Worm (Caenorhabditis elegans) whole organism, L1 larva: ENCODE results near the gene F59A1.16.

Source experiments
- C16A3.4 ChIP-seq: fragments of 150-350 bp; optimal IDR thresholded peaks from 2 replicates; lab custom pipeline; 2014; ENCODE audit warnings: missing biosample characterization, missing genetic modification characterization
- C34B4.2 ChIP-seq: sonication (generic microtip); optimal IDR thresholded peaks from 2 replicates; lab custom pipeline; 2017; ENCODE audit warnings: mild to moderate bottlenecking, missing genetic modification characterization, missing compliant biosample characterization
- Y116A8C.19 ChIP-seq: sonication (generic microtip); optimal IDR thresholded peaks from 2 replicates; lab custom pipeline; 2016; ENCODE audit warnings: missing compliant biosample characterization, missing genetic modification characterization, borderline replicate concordance
- aha-1 ChIP-seq: fragments of 150-350 bp; optimal IDR thresholded peaks from 2 replicates; lab custom pipeline; 2014; ENCODE audit warnings: missing biosample characterization, missing genetic modification characterization
- alr-1 ChIP-seq: fragments of 200-800 bp; sonication (Bioruptor generic); optimal IDR thresholded peaks from 2 replicates; lab custom pipeline; 2018; ENCODE audit warnings: borderline replicate concordance, mild to moderate bottlenecking, missing genetic modification characterization, missing compliant biosample characterization
- aly-2 ChIP-seq: fragments of 150-350 bp; optimal IDR thresholded peaks from 2 replicates; lab custom pipeline; 2014; ENCODE audit warnings: missing biosample characterization, missing genetic modification characterization
- ceh-63 ChIP-seq: fragments of 200-800 bp; sonication (Bioruptor generic); optimal IDR thresholded peaks from 2 replicates; lab custom pipeline; 2018; ENCODE audit warnings: mild to moderate bottlenecking, missing genetic modification characterization, missing compliant biosample characterization
- ceh-8 ChIP-seq: fragments of 200-800 bp; sonication (Bioruptor generic); optimal IDR thresholded peaks from 2 replicates; lab custom pipeline; 2018; ENCODE audit warnings: mild to moderate bottlenecking, missing genetic modification characterization, moderate library complexity, missing compliant biosample characterization
- ceh-82 ChIP-seq, 3 experiments: fragments of 150-350 bp in 1 of 3; sonication (generic microtip) in 2 of 3; optimal IDR thresholded peaks; 2 replicates each; lab custom pipeline; 2014 to 2017; ENCODE audit warnings: missing biosample characterization in 3 of 3, missing genetic modification characterization in 3 of 3
- ceh-88 ChIP-seq: fragments of 200-800 bp; sonication (Bioruptor generic); IDR thresholded peaks from 2 replicates; pipeline ENCODE4 v1.3.6; 2022; ENCODE audit warnings: missing genetic modification characterization, missing compliant biosample characterization
- ceh-90 ChIP-seq: sonication (generic microtip); optimal IDR thresholded peaks from 2 replicates; lab custom pipeline; 2016; ENCODE audit warnings: missing genetic modification characterization, missing compliant biosample characterization
- dpl-1 ChIP-seq, 3 experiments: fragments of 150-350 bp in 2 of 3; sonication (generic microtip) in 1 of 3; optimal IDR thresholded peaks; 2 replicates each; lab custom pipeline; 2014 to 2017; ENCODE audit warnings: missing biosample characterization in 3 of 3, missing genetic modification characterization in 3 of 3, missing genetic modification reagents in 3 of 3
- dsc-1 ChIP-seq: sonication (generic microtip); optimal IDR thresholded peaks from 2 replicates; lab custom pipeline; 2016; ENCODE audit warnings: mild to moderate bottlenecking, missing genetic modification characterization, missing compliant biosample characterization
- egl-13 ChIP-seq: sonication (generic microtip); optimal IDR thresholded peaks from 2 replicates; lab custom pipeline; 2016; ENCODE audit warnings: missing genotype, missing genetic modification reagents, missing genetic modification characterization, missing compliant biosample characterization
- elt-2 ChIP-seq: sonication (generic microtip); optimal IDR thresholded peaks from 2 replicates; lab custom pipeline; 2016; ENCODE audit warnings: missing genetic modification characterization, mild to moderate bottlenecking, inconsistent platforms, missing compliant biosample characterization, missing genetic modification reagents
- ets-5 ChIP-seq: fragments of 200-800 bp; sonication (Bioruptor generic); IDR thresholded peaks from 2 replicates; pipeline ENCODE4 v1.3.6; 2022; ENCODE audit warnings: missing genetic modification characterization, missing compliant biosample characterization
- fos-1 ChIP-seq: fragments of 150-350 bp; optimal IDR thresholded peaks from 2 replicates; lab custom pipeline; 2014; ENCODE audit warnings: missing biosample characterization, missing genetic modification characterization
- grh-1 ChIP-seq: fragments of 200-800 bp; sonication (Bioruptor generic); IDR thresholded peaks from 2 replicates; pipeline ENCODE4 v1.3.6; 2022; ENCODE audit warnings: missing genetic modification reagents, missing genetic modification characterization, missing compliant biosample characterization
- hlh-17 ChIP-seq: fragments of 200-800 bp; sonication (Bioruptor generic); optimal IDR thresholded peaks from 2 replicates; lab custom pipeline; 2018; ENCODE audit warnings: missing genetic modification characterization, mild to moderate bottlenecking, missing compliant biosample characterization, moderate library complexity, borderline replicate concordance
- hlh-4 ChIP-seq: sonication (generic microtip); optimal IDR thresholded peaks from 2 replicates; lab custom pipeline; 2016; ENCODE audit warnings: mild to moderate bottlenecking, missing genetic modification characterization, missing compliant biosample characterization
- hpl-2 ChIP-seq: fragments of 150-350 bp; optimal IDR thresholded peaks from 2 replicates; lab custom pipeline; 2014; ENCODE audit warnings: missing biosample characterization, missing genetic modification reagents, missing genetic modification characterization
- irx-1 ChIP-seq: sonication (generic microtip); optimal IDR thresholded peaks from 2 replicates; lab custom pipeline; 2016; ENCODE audit warnings: missing genetic modification characterization, missing compliant biosample characterization
- isw-1 ChIP-seq: fragments of 200-800 bp; sonication (Bioruptor generic); IDR thresholded peaks from 2 replicates; pipeline ENCODE4 v1.3.6; 2022; ENCODE audit warnings: missing genetic modification characterization, missing compliant biosample characterization
- jun-1 ChIP-seq: fragments of 150-350 bp; optimal IDR thresholded peaks from 2 replicates; lab custom pipeline; 2014; ENCODE audit warnings: missing biosample characterization, missing genetic modification reagents, missing genetic modification characterization
- lin-14 ChIP-seq: fragments of 200-800 bp; sonication (Bioruptor generic); optimal IDR thresholded peaks from 2 replicates; lab custom pipeline; 2018; ENCODE audit warnings: mild to moderate bottlenecking, missing genetic modification characterization, moderate library complexity, missing compliant biosample characterization
- lin-39 ChIP-seq: fragments of 150-350 bp; optimal IDR thresholded peaks from 2 replicates; lab custom pipeline; 2014; ENCODE audit warnings: missing biosample characterization, missing genetic modification reagents, missing genetic modification characterization
- lir-3 ChIP-seq: sonication (generic microtip); optimal IDR thresholded peaks from 2 replicates; lab custom pipeline; 2016; ENCODE audit warnings: mild to moderate bottlenecking, missing genetic modification characterization, moderate library complexity, missing compliant biosample characterization; ENCODE audit not compliant: poor library complexity
- mef-2 ChIP-seq: fragments of 150-350 bp; optimal IDR thresholded peaks from 2 replicates; lab custom pipeline; 2014; ENCODE audit warnings: missing biosample characterization, missing genetic modification characterization
- mep-1 ChIP-seq: fragments of 150-350 bp; optimal IDR thresholded peaks from 2 replicates; lab custom pipeline; 2014; ENCODE audit warnings: missing biosample characterization, missing genetic modification characterization
- nhr-12 ChIP-seq: sonication (generic microtip); optimal IDR thresholded peaks from 2 replicates; lab custom pipeline; 2017; ENCODE audit warnings: missing biosample characterization, missing genetic modification characterization
- nhr-19 ChIP-seq: fragments of 200-800 bp; sonication (Bioruptor generic); conservative IDR thresholded peaks from 2 replicates; pipeline ENCODE4 v1.3.6; 2022; ENCODE audit warnings: missing genetic modification characterization, missing compliant biosample characterization
- nhr-47 ChIP-seq: sonication (generic microtip); optimal IDR thresholded peaks from 2 replicates; lab custom pipeline; 2016; ENCODE audit warnings: mild to moderate bottlenecking, missing genetic modification characterization, moderate library complexity, missing compliant biosample characterization
- nhr-71 ChIP-seq: sonication (generic microtip); optimal IDR thresholded peaks from 2 replicates; lab custom pipeline; 2016; ENCODE audit warnings: mild to moderate bottlenecking, missing genetic modification characterization, moderate library complexity, missing compliant biosample characterization
- nhr-76 ChIP-seq: sonication (generic microtip); optimal IDR thresholded peaks from 2 replicates; lab custom pipeline; 2017; ENCODE audit warnings: missing biosample characterization, missing genetic modification characterization
- nhr-84 ChIP-seq: sonication (generic microtip); optimal IDR thresholded peaks from 2 replicates; lab custom pipeline; 2017; ENCODE audit warnings: missing biosample characterization, missing genetic modification characterization
- nhr-90 ChIP-seq: sonication (generic microtip); optimal IDR thresholded peaks from 2 replicates; lab custom pipeline; 2016; ENCODE audit warnings: mild to moderate bottlenecking, missing genetic modification characterization, missing compliant biosample characterization; ENCODE audit not compliant: poor library complexity
- pag-3 ChIP-seq: sonication (generic microtip); optimal IDR thresholded peaks from 2 replicates; lab custom pipeline; 2017; ENCODE audit warnings: missing genetic modification characterization, mild to moderate bottlenecking, missing compliant biosample characterization, antibody characterized with exemption, borderline replicate concordance; ENCODE audit not compliant: insufficient read depth
- pax-3 ChIP-seq: fragments of 200-800 bp; sonication (Bioruptor generic); optimal IDR thresholded peaks from 2 replicates; lab custom pipeline; 2018; ENCODE audit warnings: mild to moderate bottlenecking, missing genetic modification characterization, moderate library complexity, missing compliant biosample characterization
- rnt-1 ChIP-seq: sonication (generic microtip); optimal IDR thresholded peaks from 2 replicates; lab custom pipeline; 2016; ENCODE audit warnings: mild to moderate bottlenecking, missing genetic modification characterization, moderate library complexity, missing compliant biosample characterization
- snu-23 ChIP-seq: sonication (generic microtip); optimal IDR thresholded peaks from 2 replicates; lab custom pipeline; 2016; ENCODE audit warnings: missing genetic modification characterization, missing compliant biosample characterization
- sox-4 ChIP-seq: sonication (generic microtip); optimal IDR thresholded peaks from 2 replicates; lab custom pipeline; 2016; ENCODE audit warnings: missing genetic modification characterization, missing compliant biosample characterization
- tbx-2 ChIP-seq: sonication (generic microtip); optimal IDR thresholded peaks from 2 replicates; lab custom pipeline; 2016; ENCODE audit warnings: missing genetic modification characterization, missing compliant biosample characterization
- tlp-1 ChIP-seq: fragments of 150-350 bp; optimal IDR thresholded peaks from 2 replicates; lab custom pipeline; 2014; ENCODE audit warnings: missing biosample characterization, missing genetic modification characterization
- unc-30 ChIP-seq: sonication (generic microtip); optimal IDR thresholded peaks from 2 replicates; lab custom pipeline; 2017; ENCODE audit warnings: missing biosample characterization, missing genetic modification characterization
- unc-86 ChIP-seq: sonication (generic microtip); optimal IDR thresholded peaks from 2 replicates; lab custom pipeline; 2016; ENCODE audit warnings: missing genetic modification characterization, missing compliant biosample characterization
- xbp-1 ChIP-seq: sonication (generic microtip); optimal IDR thresholded peaks from 2 replicates; lab custom pipeline; 2016; ENCODE audit warnings: missing genetic modification characterization, missing compliant biosample characterization
- ztf-4 ChIP-seq: fragments of 150-350 bp; optimal IDR thresholded peaks from 2 replicates; lab custom pipeline; 2014; ENCODE audit warnings: missing biosample characterization, missing genetic modification characterization

F59A1.16 gene

DNA sequence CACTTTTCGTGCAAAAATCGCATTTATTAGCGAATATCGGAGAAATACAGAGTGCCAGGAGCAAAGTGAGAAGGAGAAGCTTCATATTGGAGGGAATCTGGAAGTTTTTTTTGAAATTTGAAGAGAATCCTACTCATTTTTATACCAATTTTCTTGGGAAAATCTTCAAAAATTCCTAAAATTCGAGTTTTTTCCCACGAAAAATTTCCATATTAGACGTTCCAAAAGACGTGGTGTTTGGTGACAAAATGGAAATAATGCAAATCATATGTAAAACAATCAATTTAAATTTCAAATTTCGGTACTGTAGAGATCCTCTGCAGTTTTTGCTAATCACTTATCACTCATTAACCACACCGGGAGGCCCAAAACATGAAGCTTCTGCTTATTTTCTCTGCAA lies at the start of gene F59A1.16, which contains the start of gene F59A1.6:
F59A1.16 (minus strand) TSS at position 101 of the 400 bp plus-strand sequence.
F59A1.6 (plus strand) TSS at position 285 of the 400 bp plus-strand sequence.
- TF ChIP-seq aha-1 (tag; lab: Kevin White, UChicago) (no peak), sox-4 (tag; lab: Kevin White, UChicago) (no peak), snu-23 (GFP tag; lab: Kevin White, UChicago) (no peak), nhr-84 (tag; lab: Kevin White, UChicago) (no peak), lin-14 (GFP tag; lab: Kevin White, UChicago) (no peak), tlp-1 (no peak), hlh-4 (tag; lab: Kevin White, UChicago) (no peak), hpl-2 (GFP tag; lab: Kevin White, UChicago) (no peak), lir-3 (tag; lab: Kevin White, UChicago) (no peak), jun-1 (tag; lab: Kevin White, UChicago) (no peak), ceh-8 (no peak), fos-1 (tag; lab: Kevin White, UChicago) (no peak), nhr-12 (no peak), rnt-1 (tag; lab: Kevin White, UChicago) (no peak), mef-2 (tag; lab: Kevin White, UChicago) (no peak)

DNA sequence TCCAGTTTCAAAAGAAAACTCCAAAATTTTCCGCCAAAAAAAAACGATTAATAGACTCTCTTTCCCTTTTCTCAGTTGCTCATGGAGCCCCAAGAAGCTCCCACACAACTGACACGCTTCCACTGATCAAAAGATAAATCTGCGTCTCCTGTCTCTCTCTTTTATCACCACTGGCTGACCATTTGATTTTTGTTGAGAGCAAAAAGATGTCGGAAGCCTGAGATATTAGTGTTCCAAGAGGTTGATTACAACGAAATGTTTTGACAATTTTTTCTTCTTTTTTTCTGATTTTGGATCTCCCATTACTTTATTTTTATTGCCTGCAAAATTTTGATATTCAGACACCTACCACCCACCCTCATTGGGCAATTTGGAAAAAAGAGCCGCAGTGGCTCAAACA lies 47.8 kb upstream of the F59A1.16 start, which contains the start of gene twk-42:
twk-42 (minus strand) TSS at position 101 of the 400 bp plus-strand sequence.
- TF ChIP-seq lin-39 (tag; lab: Kevin White, UChicago) (no peak), ets-5 (GFP tag; lab: Robert Waterston, UW) (no peak), ceh-82 (tag; optimal IDR thresholded peaks at IDR 0.05; lab: Kevin White, UChicago) (no peak), rnt-1 (tag; lab: Kevin White, UChicago) (peak; percentile 29), grh-1 (GFP tag; lab: Robert Waterston, UW) (no peak), nhr-76 (no peak)
- TF ChIP-seq, all 84 proteins: peak for 1

DNA sequence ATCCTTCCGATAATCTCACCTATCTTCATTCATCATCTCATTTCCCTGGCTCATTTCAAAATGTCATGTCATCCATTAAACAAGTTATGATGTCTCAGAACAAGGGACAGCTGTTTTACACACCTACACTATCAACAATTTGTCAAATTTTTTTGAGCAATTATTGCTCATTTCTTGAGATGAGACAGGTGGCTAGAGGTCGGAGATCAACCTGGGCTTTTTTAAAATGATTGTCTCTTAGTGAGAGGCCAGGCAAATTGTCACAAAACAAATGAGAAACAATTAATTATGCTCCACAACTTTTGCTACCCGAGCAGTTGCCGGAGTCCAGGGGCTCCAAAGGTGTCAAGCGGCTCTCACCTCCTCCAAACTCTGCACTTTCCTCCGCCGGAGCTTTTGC lies 44.0 kb upstream of the F59A1.16 start:
- TF ChIP-seq dpl-1 (GFP tag; optimal IDR thresholded peaks at IDR 0.05; lab: Kevin White, UChicago) (no peak), tlp-1 (no peak), pax-3 (tag; lab: Kevin White, UChicago) (no peak), C16A3.4 (no peak), C34B4.2 (no peak), lin-14 (GFP tag; lab: Kevin White, UChicago) (peak; percentile 53), ceh-88 (GFP tag; lab: Robert Waterston, UW) (no peak), unc-30 (no peak), pag-3 (tag; lab: Kevin White, UChicago) (no peak), irx-1 (no peak), nhr-90 (tag; lab: Kevin White, UChicago) (no peak), isw-1 (GFP tag; lab: Robert Waterston, UW) (no peak), egl-13 (tag; lab: Kevin White, UChicago) (no peak), mep-1 (tag; lab: Kevin White, UChicago) (no peak), nhr-19 (GFP tag; lab: Robert Waterston, UW) (peak; percentile 47), tbx-2 (tag; lab: Kevin White, UChicago) (peak; percentile 3), unc-86 (tag; lab: Kevin White, UChicago) (no peak), Y116A8C.19 (tag; lab: Kevin White, UChicago) (no peak), nhr-12 (no peak), xbp-1 (no peak), jun-1 (tag; lab: Kevin White, UChicago) (no peak), nhr-71 (tag; lab: Kevin White, UChicago) (peak; percentile 70), ceh-90 (no peak), elt-2 (tag; lab: Kevin White, UChicago) (no peak), hpl-2 (GFP tag; lab: Kevin White, UChicago) (no peak), ets-5 (GFP tag; lab: Robert Waterston, UW) (no peak), alr-1 (tag; lab: Kevin White, UChicago) (no peak), ztf-4 (tag; lab: Kevin White, UChicago) (no peak), lin-39 (tag; lab: Kevin White, UChicago) (peak; percentile 68), ceh-63 (GFP tag; lab: Kevin White, UChicago) (no peak), rnt-1 (tag; lab: Kevin White, UChicago) (peak; percentile 74), aly-2 (tag; lab: Kevin White, UChicago) (no peak), nhr-47 (tag; lab: Kevin White, UChicago) (no peak), hlh-17 (GFP tag; lab: Kevin White, UChicago) (no peak), dsc-1 (tag; lab: Kevin White, UChicago) (no peak)
